Worm (Caenorhabditis elegans) whole organism, early embryonic: ENCODE results near the gene C30A5.10.

Source experiments
- B0310.2 ChIP-seq: sonication (generic microtip); optimal IDR thresholded peaks from 2 replicates; lab custom pipeline; 2016; ENCODE audit warnings: mild to moderate bottlenecking, missing genetic modification characterization, missing compliant biosample characterization
- F13C5.2 ChIP-seq: sonication (generic microtip); optimal IDR thresholded peaks from 2 replicates; lab custom pipeline; 2017; ENCODE audit warnings: mild to moderate bottlenecking, missing genetic modification characterization, inconsistent platforms, missing compliant biosample characterization
- ama-1 ChIP-seq: fragments of 150-350 bp; optimal IDR thresholded peaks from 2 replicates; lab custom pipeline; 2014
- ets-7 ChIP-seq: sonication (generic microtip); optimal IDR thresholded peaks from 2 replicates; lab custom pipeline; 2016; ENCODE audit warnings: missing genotype, missing genetic modification characterization, missing compliant biosample characterization
- flt-1 ChIP-seq: fragments of 200-800 bp; sonication (Bioruptor generic); IDR thresholded peaks from 2 replicates; pipeline ENCODE4 v1.3.6; 2022; ENCODE audit warnings: missing genetic modification characterization, missing compliant biosample characterization
- hmbx-1 ChIP-seq: sonication (generic microtip); optimal IDR thresholded peaks from 2 replicates; lab custom pipeline; 2016; ENCODE audit warnings: mild to moderate bottlenecking, missing genetic modification characterization, missing compliant biosample characterization
- hnd-1 ChIP-seq: sonication (generic microtip); optimal IDR thresholded peaks from 2 replicates; lab custom pipeline; 2016; ENCODE audit warnings: missing genetic modification characterization, missing compliant biosample characterization
- scrt-1 ChIP-seq: fragments of 200-800 bp; sonication (Bioruptor generic); IDR thresholded peaks from 2 replicates; pipeline ENCODE4 v1.3.6; 2022; ENCODE audit warnings: missing genetic modification characterization, missing compliant biosample characterization
- sea-1 ChIP-seq: fragments of 200-800 bp; sonication (Bioruptor generic); conservative IDR thresholded peaks from 2 replicates; pipeline ENCODE4 v1.3.6; 2022; ENCODE audit warnings: missing genetic modification characterization, missing compliant biosample characterization
- tbx-11 ChIP-seq: fragments of 200-800 bp; sonication (Bioruptor generic); IDR thresholded peaks from 2 replicates; pipeline ENCODE4 v1.3.6; 2022; ENCODE audit warnings: missing genetic modification characterization, missing compliant biosample characterization

DNA sequence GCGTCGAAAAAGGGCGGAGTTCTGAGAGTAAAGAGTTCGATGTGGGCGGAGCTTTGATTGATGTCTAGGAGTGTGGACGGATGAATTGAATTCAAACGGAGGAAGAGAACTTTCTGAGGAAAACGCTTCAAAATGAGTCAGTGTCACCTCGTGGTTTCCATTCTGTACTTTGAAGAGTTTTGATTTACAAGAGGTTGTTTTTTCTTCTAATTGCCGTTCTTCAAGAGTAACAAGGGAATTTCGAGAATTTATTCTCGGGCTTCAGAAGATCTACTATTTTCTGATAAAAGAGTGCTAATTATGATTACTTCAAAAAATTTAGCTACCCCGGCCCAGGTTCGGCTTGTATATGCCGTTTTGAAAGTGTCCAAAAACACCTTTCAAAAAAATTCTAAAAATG is 33.4 kb downstream of the C30A5.10 start, which contains the start of gene C50C3.12:
- TF ChIP-seq hnd-1 (tag; lab: Kevin White, UChicago) (no peak), scrt-1 (GFP tag; lab: Robert Waterston, UW) (no peak), sea-1 (GFP tag; lab: Robert Waterston, UW) (no peak), ama-1 (lab: Kevin White, UChicago) (no peak), B0310.2 (tag; lab: Kevin White, UChicago) (no peak), tbx-11 (GFP tag; lab: Robert Waterston, UW) (no peak), F13C5.2 (tag; lab: Kevin White, UChicago) (no peak), hmbx-1 (tag; lab: Kevin White, UChicago) (no peak), ets-7 (tag; lab: Kevin White, UChicago) (no peak), flt-1 (GFP tag; lab: Robert Waterston, UW) (no peak)
